Fruit fly (Drosophila melanogaster) whole organism, prepupa: ENCODE measurements around the gene OdsH.

Experiments
- CG1621 ChIP-seq: fragments of 200-800 bp; sonication (Bioruptor generic); optimal IDR thresholded peaks from 3 replicates; lab custom pipeline; 2018; ENCODE audit warnings: missing biosample characterization, mild to moderate bottlenecking, missing genetic modification characterization
- CG16779 ChIP-seq: fragments of 200-800 bp; sonication (Bioruptor generic); optimal IDR thresholded peaks from 3 replicates; lab custom pipeline; 2017; ENCODE audit warnings: missing biosample characterization, mild to moderate bottlenecking, missing genetic modification characterization
- CG3032 ChIP-seq: fragments of 200-800 bp; optimal IDR thresholded peaks from 2 replicates; lab custom pipeline; 2019; ENCODE audit warnings: missing biosample characterization, mild to moderate bottlenecking, missing genetic modification characterization, moderate library complexity
- CG32006 ChIP-seq: fragments of 200-800 bp; sonication (Bioruptor generic); optimal IDR thresholded peaks from 3 replicates; lab custom pipeline; 2017; ENCODE audit warnings: missing biosample characterization, mild to moderate bottlenecking, missing genetic modification characterization
- CG6808 ChIP-seq: fragments of 200-800 bp; sonication (Bioruptor generic); optimal IDR thresholded peaks from 3 replicates; lab custom pipeline; 2017; ENCODE audit warnings: missing biosample characterization, missing genetic modification characterization, mild to moderate bottlenecking, moderate library complexity, missing genetic modification reagents
- Eip78C ChIP-seq: fragments of 200-800 bp; sonication (Bioruptor generic); peaks from one replicate; lab custom pipeline; 2016; ENCODE audit warnings: missing biosample characterization, missing genetic modification characterization
- Ets96B ChIP-seq: fragments of 200-800 bp; optimal IDR thresholded peaks from 2 replicates; lab custom pipeline; 2019; ENCODE audit warnings: missing biosample characterization, mild to moderate bottlenecking, missing genetic modification characterization, moderate library complexity
- Hr38 ChIP-seq: sonication (Bioruptor generic); optimal IDR thresholded peaks from 2 replicates; lab custom pipeline; 2016; ENCODE audit warnings: missing biosample characterization, missing genetic modification characterization
- achi ChIP-seq: fragments of 200-800 bp; sonication (Bioruptor generic); optimal IDR thresholded peaks from 3 replicates; lab custom pipeline; 2016; ENCODE audit warnings: missing biosample characterization, missing genetic modification characterization
- dac ChIP-seq: fragments of 200-800 bp; sonication (Bioruptor generic); optimal IDR thresholded peaks from 2 replicates; lab custom pipeline; 2017; ENCODE audit warnings: missing biosample characterization, mild to moderate bottlenecking, missing genetic modification characterization
- eg ChIP-seq: fragments of 200-800 bp; sonication (Bioruptor generic); IDR thresholded peaks from 3 replicates; pipeline ENCODE4 v1.3.6; 2022; ENCODE audit warnings: missing biosample characterization, missing genetic modification characterization
- fd85E ChIP-seq: fragments of 200-800 bp; sonication (Bioruptor generic); optimal IDR thresholded peaks from 3 replicates; lab custom pipeline; 2016; ENCODE audit warnings: missing biosample characterization, missing genetic modification characterization
- lz ChIP-seq: fragments of 200-800 bp; sonication (Bioruptor generic); optimal IDR thresholded peaks from 3 replicates; lab custom pipeline; 2016; ENCODE audit warnings: missing biosample characterization, missing genetic modification characterization

dm6 chrX:17760522-17760921, 30.3 kb upstream of the OdsH start:
- peak; percentile 51 for TF ChIP-seq CG6808 (GFP tag; lab: Kevin White, UChicago)
- TF ChIP-seq achi = peak; percentile 29
- peak; percentile 31 for TF ChIP-seq CG3032 (tag; lab: Kevin White, UChicago)
- TF ChIP-seq Ets96B = peak; percentile 9
- TF ChIP-seq Eip78C (GFP tag; lab: Kevin White, UChicago) = peak; percentile 79
- TF ChIP-seq fd85E (GFP tag; lab: Kevin White, UChicago) = no peak
- no peak for TF ChIP-seq CG16779 (tag; lab: Kevin White, UChicago)
- TF ChIP-seq dac = no peak
- peak; percentile 69 for TF ChIP-seq lz (GFP tag; lab: Kevin White, UChicago)
- no peak for TF ChIP-seq Hr38 (GFP tag; lab: Kevin White, UChicago)
- no peak for TF ChIP-seq eg (GFP tag; lab: Robert Waterston, UW)
- peak; percentile 8 for TF ChIP-seq CG1621 (tag; lab: Kevin White, UChicago)
- no peak for TF ChIP-seq CG32006 (GFP tag; lab: Kevin White, UChicago)
